Fruit fly (Drosophila melanogaster) whole organism, embryonic: ENCODE measurements around the gene Ugt37A2.

Experiments used
- Aef1 ChIP-seq: fragments of 200-800 bp; sonication (Bioruptor generic); IDR thresholded peaks from 3 replicates; pipeline ENCODE4 v1.3.6; 2022; ENCODE audit warnings: missing biosample characterization, missing genetic modification characterization
- BtbVII ChIP-seq: fragments of 200-800 bp; sonication (Bioruptor generic); optimal IDR thresholded peaks from 3 replicates; lab custom pipeline; 2017; ENCODE audit warnings: missing biosample characterization, mild to moderate bottlenecking, missing genetic modification characterization
- CG10565 ChIP-seq: fragments of 200-800 bp; sonication (Bioruptor generic); optimal IDR thresholded peaks from 3 replicates; lab custom pipeline; 2016; ENCODE audit warnings: missing biosample characterization, mild to moderate bottlenecking, missing genetic modification characterization
- CG13123 ChIP-seq: fragments of 200-800 bp; sonication (Bioruptor generic); optimal IDR thresholded peaks from 2 replicates; lab custom pipeline; 2016; ENCODE audit warnings: missing biosample characterization, missing genetic modification characterization
- CG15479 ChIP-seq: fragments of 200-800 bp; sonication (Bioruptor generic); optimal IDR thresholded peaks from 3 replicates; lab custom pipeline; 2019; ENCODE audit warnings: missing biosample characterization, mild to moderate bottlenecking, missing genetic modification characterization, moderate library complexity
- CG16863 ChIP-seq: fragments of 200-800 bp; sonication (Bioruptor generic); optimal IDR thresholded peaks from 3 replicates; lab custom pipeline; 2016; ENCODE audit warnings: missing biosample characterization, missing genetic modification characterization
- CG17385 ChIP-seq: fragments of 200-800 bp; sonication (Bioruptor generic); optimal IDR thresholded peaks from 3 replicates; lab custom pipeline; 2018; ENCODE audit warnings: missing biosample characterization, mild to moderate bottlenecking, missing genetic modification characterization
- CG17912 ChIP-seq: fragments of 200-800 bp; sonication (Bioruptor generic); optimal IDR thresholded peaks from 2 replicates; lab custom pipeline; 2018; ENCODE audit warnings: missing biosample characterization, mild to moderate bottlenecking, missing genetic modification characterization
- CG1832 ChIP-seq: fragments of 200-800 bp; sonication (Bioruptor generic); optimal IDR thresholded peaks from 2 replicates; lab custom pipeline; 2017; ENCODE audit warnings: missing biosample characterization, mild to moderate bottlenecking, missing genetic modification characterization, inconsistent platforms
- CG2120 ChIP-seq: fragments of 200-800 bp; sonication (Bioruptor generic); optimal IDR thresholded peaks from 3 replicates; lab custom pipeline; 2016; ENCODE audit warnings: missing biosample characterization, missing genetic modification characterization
- CG30403 ChIP-seq: fragments of 200-800 bp; sonication (Bioruptor generic); optimal IDR thresholded peaks from 3 replicates; lab custom pipeline; 2016; ENCODE audit warnings: missing biosample characterization, missing genetic modification characterization
- CG30431 ChIP-seq: fragments of 200-800 bp; sonication (Bioruptor generic); optimal IDR thresholded peaks from 2 replicates; lab custom pipeline; 2017; ENCODE audit warnings: missing biosample characterization, missing genetic modification characterization
- CG31224 ChIP-seq: fragments of 200-800 bp; sonication (Bioruptor generic); IDR thresholded peaks from 2 replicates; pipeline ENCODE4 v1.3.6; 2022; ENCODE audit warnings: missing biosample characterization, missing genetic modification characterization
- CG3407 ChIP-seq: fragments of 200-800 bp; sonication (Bioruptor generic); optimal IDR thresholded peaks from 2 replicates; lab custom pipeline; 2018; ENCODE audit warnings: missing biosample characterization, mild to moderate bottlenecking, missing genetic modification characterization
- CG3726 ChIP-seq: fragments of 200-800 bp; sonication (Bioruptor generic); IDR thresholded peaks from 3 replicates; pipeline ENCODE4, ENCODE4 v1.3.6; 2022; ENCODE audit warnings: missing biosample characterization, missing genetic modification characterization
- CG7271 ChIP-seq: fragments of 200-800 bp; sonication (Bioruptor generic); optimal IDR thresholded peaks from 2 replicates; lab custom pipeline; 2018; ENCODE audit warnings: missing biosample characterization, mild to moderate bottlenecking, missing genetic modification characterization, moderate library complexity
- Chrac-16 ChIP-seq: fragments of 200-800 bp; sonication (Bioruptor generic); optimal IDR thresholded peaks from 3 replicates; lab custom pipeline; 2016; ENCODE audit warnings: missing biosample characterization, missing genetic modification characterization
- D19B ChIP-seq: fragments of 200-800 bp; sonication (Bioruptor generic); optimal IDR thresholded peaks from 2 replicates; lab custom pipeline; 2017; ENCODE audit warnings: missing biosample characterization, mild to moderate bottlenecking, missing genetic modification characterization
- Dp ChIP-seq: fragments of 200-800 bp; sonication (Bioruptor generic); optimal IDR thresholded peaks from 2 replicates; lab custom pipeline; 2018; ENCODE audit warnings: missing biosample characterization, mild to moderate bottlenecking, missing genetic modification characterization, moderate library complexity
- Dref ChIP-seq: fragments of 200-800 bp; sonication (Bioruptor generic); IDR thresholded peaks from 2 replicates; pipeline ENCODE4 v1.3.6; 2022; ENCODE audit warnings: missing biosample characterization, missing genetic modification characterization
- Fer2 ChIP-seq: fragments of 200-800 bp; sonication (Bioruptor generic); optimal IDR thresholded peaks from 2 replicates; lab custom pipeline; 2018; ENCODE audit warnings: missing biosample characterization, mild to moderate bottlenecking, missing genetic modification characterization, moderate library complexity
- HLH3B ChIP-seq: fragments of 200-800 bp; sonication (Bioruptor generic); IDR thresholded peaks from 2 replicates; pipeline ENCODE4 v1.3.6; 2022; ENCODE audit warnings: missing biosample characterization, missing genetic modification characterization
- Hmx ChIP-seq: fragments of 200-800 bp; sonication (Bioruptor generic); optimal IDR thresholded peaks from 2 replicates; lab custom pipeline; 2016; ENCODE audit warnings: missing biosample characterization, missing genetic modification characterization
- Lhr ChIP-seq: fragments of 200-800 bp; sonication (Bioruptor generic); optimal IDR thresholded peaks from 3 replicates; lab custom pipeline; 2017; ENCODE audit warnings: mild to moderate bottlenecking, missing biosample characterization, missing genetic modification reagents, missing genetic modification characterization
- MBD-R2 ChIP-seq: fragments of 200-800 bp; sonication (Bioruptor generic); IDR thresholded peaks from 2 replicates; pipeline ENCODE4 v1.3.6; 2022; ENCODE audit warnings: missing biosample characterization, missing genetic modification characterization
- MESR4 ChIP-seq: fragments of 200-800 bp; sonication (Bioruptor generic); optimal IDR thresholded peaks from 2 replicates; lab custom pipeline; 2018; ENCODE audit warnings: missing biosample characterization, mild to moderate bottlenecking, missing genetic modification characterization, moderate library complexity
- MTF-1 ChIP-seq: fragments of 200-800 bp; sonication (Bioruptor generic); optimal IDR thresholded peaks from 2 replicates; lab custom pipeline; 2018; ENCODE audit warnings: missing biosample characterization, mild to moderate bottlenecking, missing genetic modification characterization, borderline replicate concordance
- Mes4 ChIP-seq: fragments of 200-800 bp; sonication (Bioruptor generic); optimal IDR thresholded peaks from 2 replicates; lab custom pipeline; 2016; ENCODE audit warnings: missing biosample characterization, missing genetic modification characterization
- NK7.1 ChIP-seq: fragments of 200-800 bp; sonication (Bioruptor generic); optimal IDR thresholded peaks from 3 replicates; lab custom pipeline; 2016; ENCODE audit warnings: missing biosample characterization, missing genetic modification characterization
- Sry-β ChIP-seq: fragments of 200-800 bp; sonication (Bioruptor generic); optimal IDR thresholded peaks from 2 replicates; lab custom pipeline; 2018; ENCODE audit warnings: missing biosample characterization, mild to moderate bottlenecking, missing genetic modification characterization, moderate library complexity
- cato ChIP-seq: fragments of 200-800 bp; sonication (Bioruptor generic); optimal IDR thresholded peaks from 2 replicates; lab custom pipeline; 2016; ENCODE audit warnings: missing biosample characterization, missing genetic modification characterization, borderline replicate concordance
- chn ChIP-seq: fragments of 200-800 bp; sonication (Bioruptor generic); optimal IDR thresholded peaks from 2 replicates; lab custom pipeline; 2016; ENCODE audit warnings: missing biosample characterization, missing genetic modification characterization
- emc ChIP-seq: fragments of 200-800 bp; sonication (Bioruptor generic); optimal IDR thresholded peaks from 2 replicates; lab custom pipeline; 2016; ENCODE audit warnings: missing biosample characterization, missing genetic modification characterization
- fd102C ChIP-seq: fragments of 200-800 bp; sonication (Bioruptor generic); optimal IDR thresholded peaks from 2 replicates; lab custom pipeline; 2018; ENCODE audit warnings: missing biosample characterization, mild to moderate bottlenecking, missing genetic modification characterization, moderate library complexity
- gce ChIP-seq: fragments of 200-800 bp; sonication (Bioruptor generic); IDR thresholded peaks from 3 replicates; pipeline ENCODE4 v1.3.6; 2022; ENCODE audit warnings: missing biosample characterization, missing genetic modification characterization
- gem ChIP-seq: fragments of 200-800 bp; sonication (Bioruptor generic); optimal IDR thresholded peaks from 2 replicates; lab custom pipeline; 2019; ENCODE audit warnings: missing biosample characterization, mild to moderate bottlenecking, missing genetic modification characterization, moderate library complexity
- gsb-n ChIP-seq: fragments of 200-800 bp; sonication (Bioruptor generic); optimal IDR thresholded peaks from 3 replicates; lab custom pipeline; 2018; ENCODE audit warnings: missing biosample characterization, mild to moderate bottlenecking, missing genetic modification characterization
- gt ChIP-seq: fragments of 200-800 bp; sonication (Bioruptor generic); IDR thresholded peaks from 2 replicates; pipeline ENCODE4 v1.3.6; 2022; ENCODE audit warnings: missing biosample characterization, missing genetic modification characterization
- h ChIP-seq: fragments of >200 bp; optimal IDR thresholded peaks from 2 replicates; lab custom pipeline; 2017
- hb ChIP-seq: fragments of 200-800 bp; sonication (Bioruptor generic); IDR thresholded peaks from 3 replicates; pipeline ENCODE4 v1.3.6; 2022; ENCODE audit warnings: missing biosample characterization, missing genetic modification characterization; ENCODE audit not compliant: partially characterized antibody
- maf-S ChIP-seq: fragments of 200-800 bp; sonication (Bioruptor generic); optimal IDR thresholded peaks from 2 replicates; lab custom pipeline; 2016; ENCODE audit warnings: missing biosample characterization, missing genetic modification characterization
- nom ChIP-seq: fragments of 200-800 bp; sonication (Bioruptor generic); optimal IDR thresholded peaks from 2 replicates; lab custom pipeline; 2017; ENCODE audit warnings: missing biosample characterization, missing genetic modification characterization, mild to moderate bottlenecking, moderate library complexity, missing genetic modification reagents
- pho ChIP-seq: fragments of 200-800 bp; sonication (Bioruptor generic); optimal IDR thresholded peaks from 2 replicates; lab custom pipeline; 2016; ENCODE audit warnings: missing biosample characterization, missing genetic modification characterization
- repo ChIP-seq: fragments of 200-800 bp; sonication (Bioruptor generic); optimal IDR thresholded peaks from 2 replicates; lab custom pipeline; 2016; ENCODE audit warnings: missing biosample characterization, missing genetic modification characterization
- sim ChIP-seq: fragments of 200-800 bp; sonication (Bioruptor generic); IDR thresholded peaks from 2 replicates; pipeline ENCODE4 v1.3.6; 2022; ENCODE audit warnings: missing biosample characterization, missing genetic modification characterization
- sob ChIP-seq: fragments of 200-800 bp; sonication (Bioruptor generic); IDR thresholded peaks from 2 replicates; pipeline ENCODE4 v1.3.6; 2022; ENCODE audit warnings: missing biosample characterization, missing genetic modification characterization
- tin ChIP-seq: fragments of 200-800 bp; sonication (Bioruptor generic); optimal IDR thresholded peaks from 3 replicates; lab custom pipeline; 2016; ENCODE audit warnings: missing biosample characterization, missing genetic modification characterization
- tup ChIP-seq: fragments of 200-800 bp; sonication (Bioruptor generic); optimal IDR thresholded peaks from 2 replicates; lab custom pipeline; 2016; ENCODE audit warnings: missing biosample characterization, mild to moderate bottlenecking, missing genetic modification characterization, moderate library complexity
- twi ChIP-seq: fragments of 200-800 bp; optimal IDR thresholded peaks from 2 replicates; lab custom pipeline; 2019; ENCODE audit warnings: missing biosample characterization, mild to moderate bottlenecking, missing genetic modification characterization, moderate library complexity
- vfl ChIP-seq: fragments of 200-800 bp; sonication (Bioruptor generic); optimal IDR thresholded peaks from 2 replicates; lab custom pipeline; 2016; ENCODE audit warnings: missing biosample characterization, missing genetic modification characterization
- zen ChIP-seq: fragments of 200-800 bp; sonication (Bioruptor generic); optimal IDR thresholded peaks from 3 replicates; lab custom pipeline; 2018; ENCODE audit warnings: missing biosample characterization, mild to moderate bottlenecking, missing genetic modification characterization, moderate library complexity
- zfh1 ChIP-seq: fragments of 200-800 bp; sonication (Bioruptor generic); IDR thresholded peaks from 3 replicates; pipeline ENCODE4 v1.3.6; 2022; ENCODE audit warnings: missing biosample characterization, missing genetic modification characterization

Gene Ugt37A2

DNA sequence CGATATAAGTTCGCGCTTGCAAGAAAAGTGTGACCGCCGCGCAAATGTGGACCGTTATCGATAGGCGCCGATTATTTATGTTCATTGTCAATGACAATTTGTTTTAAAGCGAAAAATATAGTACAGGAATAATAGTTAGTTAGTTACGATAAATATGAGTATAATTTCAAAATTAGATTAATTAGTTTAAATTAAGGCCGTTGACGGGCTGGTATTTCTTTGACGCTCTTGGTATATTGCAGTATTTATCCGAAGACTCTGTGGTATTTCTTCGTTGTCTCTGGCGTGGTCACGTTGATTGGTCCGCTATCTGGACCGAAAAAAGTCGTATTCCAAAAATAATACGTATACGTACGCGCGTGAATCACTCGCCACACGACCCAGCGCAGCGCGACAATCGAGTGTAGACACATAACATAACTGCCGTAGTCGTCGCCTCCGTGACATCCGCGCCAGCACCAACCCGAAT lies 41.8 kb upstream of the Ugt37A2 start (continued):
- TF ChIP-seq CG16863 (GFP tag; lab: Kevin White, UChicago) (no peak), CG15479 (GFP tag; lab: Kevin White, UChicago) (no peak), Dref (peak; percentile 79), sim (GFP tag; lab: Robert Waterston, UW) (no peak), sob (GFP tag; lab: Robert Waterston, UW) (0 out of 2 replicates have a peak, but pooled peaks have one; percentile 9), hb (GFP tag; lab: Robert Waterston, UW) (no peak), Hmx (GFP tag; lab: Kevin White, UChicago) (no peak), CG10565 (GFP tag; lab: Kevin White, UChicago) (no peak), CG30431 (GFP tag; lab: Kevin White, UChicago) (no peak), zfh1 (no peak), emc (no peak), fd102C (GFP tag; lab: Kevin White, UChicago) (no peak), CG30403 (GFP tag; lab: Kevin White, UChicago) (no peak), Dp (peak; percentile 94), cato (GFP tag; lab: Kevin White, UChicago) (no peak), MESR4 (GFP tag; lab: Kevin White, UChicago) (peak; percentile 94), gsb-n (tag; lab: Kevin White, UChicago) (no peak), CG3726 (GFP tag; lab: Robert Waterston, UW) (no peak), pho (GFP tag; lab: Kevin White, UChicago) (peak; percentile 22), gt (GFP tag; lab: Robert Waterston, UW) (no peak), BtbVII (GFP tag; lab: Kevin White, UChicago) (peak; percentile 16), chn (no peak), CG2120 (GFP tag; lab: Kevin White, UChicago) (no peak), Aef1 (no peak), MTF-1 (no peak), CG3407 (GFP tag; lab: Kevin White, UChicago) (no peak), Mes4 (GFP tag; lab: Kevin White, UChicago) (no peak), gem (tag; lab: Kevin White, UChicago) (no peak), CG17385 (GFP tag; lab: Kevin White, UChicago) (no peak), Lhr (GFP tag; lab: Kevin White, UChicago) (peak; percentile 74), NK7.1 (GFP tag; lab: Kevin White, UChicago) (no peak), h (lab: Kevin White, UChicago) (no peak), CG17912 (GFP tag; lab: Kevin White, UChicago) (no peak), CG1832 (GFP tag; lab: Kevin White, UChicago) (no peak), maf-S (no peak), repo (GFP tag; lab: Kevin White, UChicago) (no peak), MBD-R2 (GFP tag; lab: Robert Waterston, UW) (peak; percentile 41; the same call in 1 of the 2 replicates), CG13123 (GFP tag; lab: Kevin White, UChicago) (no peak), zen (no peak), Sry-β (GFP tag; lab: Kevin White, UChicago) (no peak), gce (no peak), nom (peak; percentile 40), tup (GFP tag; lab: Kevin White, UChicago) (no peak), vfl (no peak), CG31224 (GFP tag; lab: Robert Waterston, UW) (no peak), twi (tag; lab: Kevin White, UChicago) (no peak), HLH3B (GFP tag; lab: Robert Waterston, UW) (no peak), CG7271 (tag; lab: Kevin White, UChicago) (no peak), tin (GFP tag; lab: Kevin White, UChicago) (no peak), D19B (no peak), Chrac-16 (no peak), Fer2 (tag; lab: Kevin White, UChicago) (no peak)
